Worm (Caenorhabditis elegans): Measurements from ENCODE around the gene T02H6.4.
"Not testable (repeated sequence)": the region's sequence is repeated elsewhere in the genome, so short reads cannot be mapped to it uniquely, and the experiment has no call there.

The T02H6.4 gene

DNA sequence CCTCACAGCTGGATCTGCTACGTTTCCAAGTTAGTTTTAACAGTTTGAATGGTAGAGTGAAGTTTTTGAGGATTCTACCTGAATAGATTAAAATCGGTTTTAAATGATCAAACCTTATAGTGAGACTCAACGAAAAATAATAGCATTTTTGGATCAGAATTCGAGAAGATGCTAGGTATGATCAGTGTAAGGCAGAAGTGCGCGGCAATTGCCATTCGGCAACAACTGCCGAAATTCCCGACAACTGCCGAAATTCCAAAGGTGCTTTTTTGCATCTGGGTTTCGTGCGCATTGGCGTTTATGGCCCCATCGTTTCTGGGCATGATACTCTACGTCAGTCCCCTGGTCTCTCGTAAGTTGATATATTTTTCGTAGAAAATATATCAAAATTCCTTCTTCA lies 6.4 kb upstream of the T02H6.4 start, which contains the start of gene T02H6.6:
TSS of gene T02H6.6 (plus strand) at position 301 of the 400 bp plus-strand sequence.
- TF ChIP-seq lim-6 (tag; optimal IDR thresholded peaks at IDR 0.05) (no peak), tbx-7 (tag; optimal IDR thresholded peaks at IDR 0.05) (no peak), che-1 (tag; optimal IDR thresholded peaks at IDR 0.05) (no peak), F13H6.1 (tag; optimal IDR thresholded peaks at IDR 0.05) (no peak), nfya-1 (tag; optimal IDR thresholded peaks at IDR 0.05) (no peak), hlh-8 (tag; optimal IDR thresholded peaks at IDR 0.05) (no peak), mec-3 (tag; optimal IDR thresholded peaks at IDR 0.05; ENCODE audit: borderline replicate concordance) (no peak), npax-4 (tag; optimal IDR thresholded peaks at IDR 0.05) (no peak)

- TF ChIP-seq nhr-11 (tag; optimal IDR thresholded peaks at IDR 0.05) (no peak), ceh-24 (tag; optimal IDR thresholded peaks at IDR 0.05) (no peak), ztf-16 (tag; optimal IDR thresholded peaks at IDR 0.05) (no peak), madf-2 (tag; optimal IDR thresholded peaks at IDR 0.05) (no peak), che-1 (tag; optimal IDR thresholded peaks at IDR 0.05) (no peak), Y22D7AL.16 (tag; optimal IDR thresholded peaks at IDR 0.05) (no peak), ceh-18 (tag; optimal IDR thresholded peaks at IDR 0.05) (no peak), ceh-48 (tag; optimal IDR thresholded peaks at IDR 0.05) (no peak), gmeb-2 (tag; optimal IDR thresholded peaks at IDR 0.05) (no peak), ahr-1 (tag; optimal IDR thresholded peaks at IDR 0.05) (no peak), zip-5 (tag; optimal IDR thresholded peaks at IDR 0.05) (no peak), hlh-8 (tag; optimal IDR thresholded peaks at IDR 0.05) (no peak), nfya-1 (tag; optimal IDR thresholded peaks at IDR 0.05) (no peak), hlh-30 (tag; optimal IDR thresholded peaks at IDR 0.05; ENCODE audit: insufficient read depth) (no peak), elt-4 (tag; optimal IDR thresholded peaks at IDR 0.05) (no peak)
Measured at ce11 chrII:684811-685210, 5.0 kb upstream of the T02H6.4 start, which contains the start of gene T02H6.5. T02H6.5 (plus strand) TSS chrII:685111.

ce11 chrII:691550-691949 lies 1.7 kb downstream of the T02H6.4 start, which contains the start of gene T02H6.3:
T02H6.3 (plus strand) TSS chrII:691850.
- no peak for TF ChIP-seq hlh-15 (tag; optimal IDR thresholded peaks at IDR 0.05)
- TF ChIP-seq C08G9.2 (tag; optimal IDR thresholded peaks at IDR 0.05), result no peak
- TF ChIP-seq ceh-45 (GFP tag; IDR thresholded peaks at IDR 0.05), result no peak
- no peak for TF ChIP-seq pha-2 (tag; optimal IDR thresholded peaks at IDR 0.05)
- TF ChIP-seq che-1 (tag; optimal IDR thresholded peaks at IDR 0.05), result no peak
- no peak for TF ChIP-seq pat-9 (tag; optimal IDR thresholded peaks at IDR 0.05)
- no peak for TF ChIP-seq ceh-2 (tag; optimal IDR thresholded peaks at IDR 0.05)
- TF ChIP-seq lin-11 (tag; optimal IDR thresholded peaks at IDR 0.05), result no peak
- TF ChIP-seq ceh-34 (tag; optimal IDR thresholded peaks at IDR 0.05), result no peak
- TF ChIP-seq eyg-1 (tag; optimal IDR thresholded peaks at IDR 0.05), result no peak
- no peak for TF ChIP-seq nhr-232 (tag; optimal IDR thresholded peaks at IDR 0.05)
- TF ChIP-seq sdc-2 (tag; optimal IDR thresholded peaks at IDR 0.05), result no peak
- no peak for TF ChIP-seq pros-1 (tag; optimal IDR thresholded peaks at IDR 0.05)
- TF ChIP-seq rnt-1 (tag; optimal IDR thresholded peaks at IDR 0.05), result no peak
- no peak for TF ChIP-seq ceh-18 (tag; optimal IDR thresholded peaks at IDR 0.05)
- TF ChIP-seq F13H6.1 (tag; optimal IDR thresholded peaks at IDR 0.05), result no peak
- TF ChIP-seq pax-1 (tag; optimal IDR thresholded peaks at IDR 0.05), result no peak
- TF ChIP-seq ceh-31 (tag; optimal IDR thresholded peaks at IDR 0.05), result no peak

DNA sequence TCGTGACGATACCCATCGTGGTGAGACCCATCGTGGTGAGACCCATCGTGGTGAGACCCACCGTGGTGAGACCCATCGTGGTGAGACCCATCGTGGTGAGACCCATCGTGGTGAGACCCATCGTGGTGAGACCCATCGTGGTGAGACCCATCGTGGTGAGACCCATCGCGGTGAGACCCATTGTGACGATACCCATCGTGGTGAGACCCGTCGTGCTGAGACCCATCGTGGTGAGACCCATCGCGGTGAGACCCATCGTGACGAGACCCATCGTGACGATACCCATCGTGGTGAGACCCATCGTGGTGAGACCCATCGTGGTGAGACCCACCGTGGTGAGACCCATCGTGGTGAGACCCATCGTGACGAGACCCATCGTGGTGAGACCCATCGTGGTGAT lies 5.2 kb downstream of the T02H6.4 start:
- 0 out of 2 replicates have a peak, but pooled peaks have one; percentile 8 for TF ChIP-seq unc-3 (GFP tag; conservative IDR thresholded peaks at IDR 0.05)
- not testable (repeated sequence) for TF ChIP-seq unc-3 (tag; optimal IDR thresholded peaks at IDR 0.05)

DNA sequence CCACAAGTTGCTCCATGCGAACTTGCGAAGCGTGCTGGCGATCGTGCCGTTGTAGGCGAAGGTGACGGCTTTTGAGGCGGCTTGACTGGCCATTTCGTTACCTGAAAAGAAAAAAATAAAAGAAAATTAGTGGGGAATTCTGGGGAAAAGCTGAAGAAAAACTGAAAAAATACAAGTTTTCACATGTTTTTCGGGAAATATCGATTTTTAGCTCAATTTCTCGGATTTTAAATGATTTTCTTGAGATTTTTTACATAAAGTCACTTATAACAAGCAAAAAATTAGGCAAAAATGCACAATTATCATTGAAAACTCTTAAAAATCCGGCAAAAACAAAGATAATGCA lies 11.1 kb downstream of the T02H6.4 start, which contains the start of gene T02H6.11:
TSS of gene T02H6.11 (minus strand) at position 101 of the 346 bp plus-strand sequence.
- no peak for TF ChIP-seq odd-2 (tag; optimal IDR thresholded peaks at IDR 0.05)
- TF ChIP-seq pros-1 (tag; optimal IDR thresholded peaks at IDR 0.05), result no peak
- no peak for TF ChIP-seq tbx-2 (tag; optimal IDR thresholded peaks at IDR 0.05)
- no peak for TF ChIP-seq hlh-8 (tag; optimal IDR thresholded peaks at IDR 0.05)
